Fruit fly (Drosophila melanogaster): ENCODE data around the gene CG7990.
A peak's percentile ranks its signal among the peaks of the same experiment; 100 is the strongest.

CG7990 gene

dm6 chrX:19158519-19159289 lies 43.1 kb downstream of the CG7990 start:
- TF ChIP-seq fd96Ca (GFP tag; IDR thresholded peaks at IDR 0.05) (no peak), Pif1B (GFP tag; optimal IDR thresholded peaks at IDR 0.05) (no peak), gl (tag; optimal IDR thresholded peaks at IDR 0.05) (no peak), CG15710 (tag; optimal IDR thresholded peaks at IDR 0.05) (peak; percentile 20), EcR (GFP tag; optimal IDR thresholded peaks at IDR 0.05) (no peak), CG12605 (GFP tag; IDR thresholded peaks at IDR 0.05) (no peak), Snoo (tag; optimal IDR thresholded peaks at IDR 0.05) (no peak), CG4496 (GFP tag; IDR thresholded peaks at IDR 0.05) (no peak), rn (GFP tag; IDR thresholded peaks at IDR 0.05) (no peak), CG14655 (GFP tag; optimal IDR thresholded peaks at IDR 0.05) (peak; percentile 50), CG8301 (tag; optimal IDR thresholded peaks at IDR 0.05) (no peak), Ets98B (GFP tag; IDR thresholded peaks at IDR 0.05) (no peak), CG8159 (tag; optimal IDR thresholded peaks at IDR 0.05) (peak; percentile 60), D1 (tag; optimal IDR thresholded peaks at IDR 0.05) (no peak), Pif1A (GFP tag; optimal IDR thresholded peaks at IDR 0.05) (no peak), CG34367 (tag; optimal IDR thresholded peaks at IDR 0.05) (no peak), CG10348 (GFP tag; IDR thresholded peaks at IDR 0.05) (no peak), CG17806 (tag; optimal IDR thresholded peaks at IDR 0.05) (no peak), CG9948 (tag; optimal IDR thresholded peaks at IDR 0.05) (peak; percentile 19)

- no peak for TF ChIP-seq gl (tag; optimal IDR thresholded peaks at IDR 0.05)
- no peak for TF ChIP-seq CG4496 (GFP tag; IDR thresholded peaks at IDR 0.05)
- TF ChIP-seq D1 (tag; optimal IDR thresholded peaks at IDR 0.05), result no peak
- no peak for TF ChIP-seq Pif1B (GFP tag; optimal IDR thresholded peaks at IDR 0.05)
- TF ChIP-seq fd96Ca (GFP tag; IDR thresholded peaks at IDR 0.05), result no peak
- no peak for TF ChIP-seq CG34367 (tag; optimal IDR thresholded peaks at IDR 0.05)
- TF ChIP-seq CG14655 (GFP tag; optimal IDR thresholded peaks at IDR 0.05), result no peak
- no peak for TF ChIP-seq EcR (GFP tag; optimal IDR thresholded peaks at IDR 0.05)
- TF ChIP-seq CG32121 (GFP tag; IDR thresholded peaks at IDR 0.05), result no peak
- no peak for TF ChIP-seq Snoo (tag; optimal IDR thresholded peaks at IDR 0.05)
- TF ChIP-seq CG8301 (tag; optimal IDR thresholded peaks at IDR 0.05), result no peak
- no peak for TF ChIP-seq CG13204 (GFP tag; optimal IDR thresholded peaks at IDR 0.05)
- TF ChIP-seq Ets98B (GFP tag; IDR thresholded peaks at IDR 0.05), result no peak
Measured at dm6 chrX:19157471-19157870, 44.3 kb downstream of the CG7990 start.

dm6 chrX:19155922-19156437 lies 45.8 kb downstream of the CG7990 start:
- peak; percentile 88 for TF ChIP-seq CG34367 (tag; optimal IDR thresholded peaks at IDR 0.05)
- TF ChIP-seq D1 (tag; optimal IDR thresholded peaks at IDR 0.05), result peak; percentile 69
- peak; percentile 79 for TF ChIP-seq CG8301 (tag; optimal IDR thresholded peaks at IDR 0.05)
- no peak for TF ChIP-seq CG10348 (GFP tag; IDR thresholded peaks at IDR 0.05)
- peak; percentile 75 for TF ChIP-seq CG13204 (GFP tag; optimal IDR thresholded peaks at IDR 0.05)
- peak; percentile 71 for TF ChIP-seq EcR (GFP tag; optimal IDR thresholded peaks at IDR 0.05)
- peak; percentile 79 for TF ChIP-seq CG12605 (GFP tag; IDR thresholded peaks at IDR 0.05)
- TF ChIP-seq CG17806 (tag; optimal IDR thresholded peaks at IDR 0.05), result peak; percentile 90
- peak; percentile 92 for TF ChIP-seq CG8159 (tag; optimal IDR thresholded peaks at IDR 0.05)
- peak; percentile 82 for TF ChIP-seq Snoo (tag; optimal IDR thresholded peaks at IDR 0.05)
- TF ChIP-seq CG15710 (tag; optimal IDR thresholded peaks at IDR 0.05), result peak; percentile 92
- TF ChIP-seq Pif1A (GFP tag; optimal IDR thresholded peaks at IDR 0.05), result peak; percentile 79
- TF ChIP-seq gl (tag; optimal IDR thresholded peaks at IDR 0.05), result peak; percentile 75
- peak; percentile 71 for TF ChIP-seq Ets98B (GFP tag; IDR thresholded peaks at IDR 0.05)
- peak; percentile 85 for TF ChIP-seq CG14655 (GFP tag; optimal IDR thresholded peaks at IDR 0.05)
- TF ChIP-seq Pif1B (GFP tag; optimal IDR thresholded peaks at IDR 0.05), result peak; percentile 77
- TF ChIP-seq fd96Ca (GFP tag; IDR thresholded peaks at IDR 0.05), result peak; percentile 66; the same call in 1 of the 3 replicates
- peak; percentile 89 for TF ChIP-seq CG9948 (tag; optimal IDR thresholded peaks at IDR 0.05)
- peak; percentile 60 for TF ChIP-seq rn (GFP tag; IDR thresholded peaks at IDR 0.05)
- TF ChIP-seq CG4496 (GFP tag; IDR thresholded peaks at IDR 0.05), result peak; percentile 87
- peak; percentile 79 for TF ChIP-seq CG32121 (GFP tag; IDR thresholded peaks at IDR 0.05)

- TF ChIP-seq CG17806 (tag; optimal IDR thresholded peaks at IDR 0.05) (peak; percentile 91), CG10348 (GFP tag; IDR thresholded peaks at IDR 0.05) (peak; percentile 24; the same call in 1 of the 2 replicates), CG34367 (tag; optimal IDR thresholded peaks at IDR 0.05) (peak; percentile 91), Ets98B (GFP tag; IDR thresholded peaks at IDR 0.05) (peak; percentile 94), Pif1B (GFP tag; optimal IDR thresholded peaks at IDR 0.05) (peak; percentile 96), CG15710 (tag; optimal IDR thresholded peaks at IDR 0.05) (peak; percentile 92), fd96Ca (GFP tag; IDR thresholded peaks at IDR 0.05) (peak; percentile 95), CG14655 (GFP tag; optimal IDR thresholded peaks at IDR 0.05) (peak; percentile 95), EcR (GFP tag; optimal IDR thresholded peaks at IDR 0.05) (peak; percentile 94), CG32121 (GFP tag; IDR thresholded peaks at IDR 0.05) (peak; percentile 90), CG12605 (GFP tag; IDR thresholded peaks at IDR 0.05) (peak; percentile 90), Pif1A (GFP tag; optimal IDR thresholded peaks at IDR 0.05) (peak; percentile 96), CG8301 (tag; optimal IDR thresholded peaks at IDR 0.05) (peak; percentile 93), CG8159 (tag; optimal IDR thresholded peaks at IDR 0.05) (peak; percentile 91), CG4496 (GFP tag; IDR thresholded peaks at IDR 0.05) (peak; percentile 94), Snoo (tag; optimal IDR thresholded peaks at IDR 0.05) (peak; percentile 93), rn (GFP tag; IDR thresholded peaks at IDR 0.05) (peak; percentile 88), D1 (tag; optimal IDR thresholded peaks at IDR 0.05) (peak; percentile 23), gl (tag; optimal IDR thresholded peaks at IDR 0.05) (peak; percentile 84), CG9948 (tag; optimal IDR thresholded peaks at IDR 0.05) (peak; percentile 85), CG13204 (GFP tag; optimal IDR thresholded peaks at IDR 0.05) (peak; percentile 67)
Measured at dm6 chrX:19154998-19155397, 46.8 kb downstream of the CG7990 start.

dm6 chrX:19154249-19154648 lies 47.5 kb downstream of the CG7990 start:
- TF ChIP-seq CG15710 (tag; optimal IDR thresholded peaks at IDR 0.05) (no peak), Pif1B (GFP tag; optimal IDR thresholded peaks at IDR 0.05) (no peak), CG8159 (tag; optimal IDR thresholded peaks at IDR 0.05) (no peak), fd96Ca (GFP tag; IDR thresholded peaks at IDR 0.05) (no peak), EcR (GFP tag; optimal IDR thresholded peaks at IDR 0.05) (no peak), Ets98B (GFP tag; IDR thresholded peaks at IDR 0.05) (no peak), gl (tag; optimal IDR thresholded peaks at IDR 0.05) (no peak), CG13204 (GFP tag; optimal IDR thresholded peaks at IDR 0.05) (no peak), CG14655 (GFP tag; optimal IDR thresholded peaks at IDR 0.05) (no peak), Snoo (tag; optimal IDR thresholded peaks at IDR 0.05) (no peak), CG9948 (tag; optimal IDR thresholded peaks at IDR 0.05) (no peak), D1 (tag; optimal IDR thresholded peaks at IDR 0.05) (no peak), CG34367 (tag; optimal IDR thresholded peaks at IDR 0.05) (no peak), CG17806 (tag; optimal IDR thresholded peaks at IDR 0.05) (no peak), rn (GFP tag; IDR thresholded peaks at IDR 0.05) (no peak), CG10348 (GFP tag; IDR thresholded peaks at IDR 0.05) (no peak), CG8301 (tag; optimal IDR thresholded peaks at IDR 0.05) (no peak), CG32121 (GFP tag; IDR thresholded peaks at IDR 0.05) (no peak), Pif1A (GFP tag; optimal IDR thresholded peaks at IDR 0.05) (no peak)

Measured in whole organism, pupa.